Worm (Caenorhabditis elegans): ENCODE measurements around the gene ZK1290.14.
A peak's percentile ranks its signal among the peaks of the same experiment; 100 is the strongest.

Gene ZK1290.14

DNA sequence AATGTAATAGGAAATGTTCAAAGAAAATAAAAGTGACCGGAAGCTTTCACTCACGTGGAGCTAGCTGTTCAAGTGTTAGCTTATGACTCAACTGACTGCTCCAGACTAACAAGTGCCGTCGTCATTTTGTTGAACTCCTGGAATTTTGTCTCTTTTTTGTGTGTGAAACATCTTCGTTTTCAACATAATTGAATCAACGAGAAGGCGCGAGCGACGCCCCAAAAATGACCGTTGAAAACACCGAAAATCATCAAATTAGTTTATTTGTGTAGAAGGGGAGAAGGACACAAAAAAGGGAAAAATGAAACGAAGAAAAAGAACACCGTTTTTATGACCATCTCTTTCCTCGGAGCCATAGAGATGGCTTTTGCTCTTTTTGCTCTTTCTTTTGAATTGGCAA is at the start of gene ZK1290.14:
ZK1290.14 (minus strand) TSS at position 139 of the 400 bp plus-strand sequence.
- no peak for TF ChIP-seq unc-62 (GFP tag; optimal IDR thresholded peaks at IDR 0.05 in 1 of 2)
- no peak for TF ChIP-seq unc-62 (tag; optimal IDR thresholded peaks at IDR 0.05)
- TF ChIP-seq daf-19 (GFP tag; conservative IDR thresholded peaks at IDR 0.05) = no peak
- no peak for TF ChIP-seq Y48G9A.11 (GFP tag; IDR thresholded peaks at IDR 0.05)
- no peak for TF ChIP-seq pha-4 (GFP tag; IDR thresholded peaks at IDR 0.05)
- no peak for TF ChIP-seq pha-4 (tag; optimal IDR thresholded peaks at IDR 0.05)
- no peak for TF ChIP-seq lin-15B (tag; optimal IDR thresholded peaks at IDR 0.05)
- peak; percentile 68 for TF ChIP-seq aha-1 (tag)

DNA sequence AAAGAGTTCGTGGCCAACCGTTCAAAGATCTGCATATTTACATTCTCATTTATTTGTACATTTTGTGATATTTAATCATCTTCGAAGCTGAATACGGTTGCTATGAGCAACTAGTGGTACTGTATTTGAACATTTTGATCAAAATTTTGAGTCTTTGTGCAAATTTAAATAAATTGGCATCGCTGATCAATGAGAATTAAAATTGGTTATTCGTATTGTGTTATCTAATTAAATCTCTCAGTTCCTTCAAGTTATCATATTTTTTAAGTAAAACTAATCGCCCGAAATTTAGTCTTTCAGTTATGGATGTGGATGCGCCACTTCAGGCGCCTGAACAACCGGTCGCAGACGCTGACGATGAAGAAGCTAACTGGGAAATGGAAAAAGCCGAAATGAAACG is 44.0 kb upstream of the ZK1290.14 start, which contains the start of gene npp-21:
npp-21 (plus strand) TSS at position 301 of the 400 bp plus-strand sequence.
- TF ChIP-seq dmd-6 (GFP tag; IDR thresholded peaks at IDR 0.05) = no peak
- TF ChIP-seq lin-29 (GFP tag; IDR thresholded peaks at IDR 0.05) = no peak
- TF ChIP-seq dmd-8 (GFP tag; IDR thresholded peaks at IDR 0.05) = no peak
- no peak for TF ChIP-seq ces-1 (GFP tag; optimal IDR thresholded peaks at IDR 0.05)
- TF ChIP-seq ceh-44 (GFP tag; IDR thresholded peaks at IDR 0.05) = no peak
- no peak for TF ChIP-seq nhr-25 (tag; optimal IDR thresholded peaks at IDR 0.05; ENCODE audit: borderline replicate concordance, insufficient read depth)
- TF ChIP-seq mdt-29 (GFP tag; IDR thresholded peaks at IDR 0.05) = no peak
- TF ChIP-seq ceh-82 (tag; optimal IDR thresholded peaks at IDR 0.05) = no peak

DNA sequence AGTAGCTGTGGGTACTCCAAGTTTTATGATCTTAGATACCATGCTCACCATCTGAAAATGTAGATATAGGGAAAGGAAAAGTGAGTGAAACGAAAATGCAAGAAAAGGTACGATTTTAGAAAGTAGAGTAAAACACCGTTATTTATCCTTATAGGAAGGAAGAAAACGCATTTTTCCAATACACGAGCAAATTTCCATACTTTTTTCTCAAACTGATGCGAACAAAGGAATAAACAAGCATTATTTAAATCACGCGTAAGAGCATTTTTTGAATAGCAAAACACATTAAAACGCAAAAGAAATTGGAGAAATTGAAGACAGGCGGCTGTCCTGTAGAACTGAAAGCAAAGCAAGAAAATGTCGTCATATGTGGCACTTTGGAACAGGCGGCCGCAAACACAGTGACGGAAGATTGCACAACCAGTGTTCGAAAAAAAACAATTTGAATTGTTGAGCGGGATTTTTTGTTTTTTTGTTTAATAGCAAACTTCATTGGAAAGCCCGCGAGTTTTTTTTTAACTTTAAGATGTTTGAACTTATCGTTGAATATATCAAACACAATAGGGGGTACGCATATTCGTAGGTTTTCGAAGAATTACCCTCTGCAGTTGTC is 43.4 kb upstream of the ZK1290.14 start, which contains the start of gene pgam-5:
pgam-5 (minus strand) TSS at position 51 of the 613 bp plus-strand sequence.
- no peak for TF ChIP-seq zag-1 (tag; optimal IDR thresholded peaks at IDR 0.05)
- TF ChIP-seq dpl-1 (GFP tag; optimal IDR thresholded peaks at IDR 0.05) = peak; percentile 30
- TF ChIP-seq mes-2 (tag; optimal IDR thresholded peaks at IDR 0.05; ENCODE audit: poor library complexity, severe bottlenecking) = peak; percentile 40
- TF ChIP-seq saeg-2 (GFP tag; IDR thresholded peaks at IDR 0.05) = no peak

DNA sequence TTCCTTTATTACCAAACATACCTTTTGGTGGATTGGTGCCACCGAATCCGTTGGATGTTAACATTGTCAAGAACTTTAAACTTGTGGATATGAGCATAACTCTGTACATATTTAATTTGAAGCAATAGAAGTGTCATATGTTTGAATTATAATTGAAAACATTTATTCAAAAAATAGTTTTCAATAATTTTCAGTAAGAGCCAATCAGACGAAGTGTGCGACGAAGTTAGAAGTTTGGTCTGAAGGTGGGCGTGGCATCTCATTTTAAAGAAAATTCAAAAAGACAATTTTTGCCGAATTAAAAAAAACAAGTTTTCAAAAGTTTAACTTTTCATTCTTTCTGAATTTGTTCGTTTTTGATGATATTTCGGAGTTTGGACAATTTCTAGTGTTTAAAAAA is 39.4 kb upstream of the ZK1290.14 start, which contains the start of gene syd-1:
syd-1 (minus strand) TSS at position 101 of the 400 bp plus-strand sequence.
- TF ChIP-seq Y5F2A.4 (GFP tag; optimal IDR thresholded peaks at IDR 0.05) = no peak
- TF ChIP-seq dmd-9 (GFP tag; IDR thresholded peaks at IDR 0.05) = no peak
- no peak for TF ChIP-seq sdz-12 (GFP tag; optimal IDR thresholded peaks at IDR 0.05)
- no peak for TF ChIP-seq dpl-1 (GFP tag; optimal IDR thresholded peaks at IDR 0.05)
- TF ChIP-seq mes-2 (tag; optimal IDR thresholded peaks at IDR 0.05; ENCODE audit: poor library complexity, severe bottlenecking) = no peak
- TF ChIP-seq lim-7 (GFP tag; IDR thresholded peaks at IDR 0.05) = no peak
- no peak for TF ChIP-seq hmg-1.1 (GFP tag; IDR thresholded peaks at IDR 0.05)
- TF ChIP-seq snpc-4 (tag; optimal IDR thresholded peaks at IDR 0.05) = no peak
- no peak for TF ChIP-seq lir-3 (tag; optimal IDR thresholded peaks at IDR 0.05)

DNA sequence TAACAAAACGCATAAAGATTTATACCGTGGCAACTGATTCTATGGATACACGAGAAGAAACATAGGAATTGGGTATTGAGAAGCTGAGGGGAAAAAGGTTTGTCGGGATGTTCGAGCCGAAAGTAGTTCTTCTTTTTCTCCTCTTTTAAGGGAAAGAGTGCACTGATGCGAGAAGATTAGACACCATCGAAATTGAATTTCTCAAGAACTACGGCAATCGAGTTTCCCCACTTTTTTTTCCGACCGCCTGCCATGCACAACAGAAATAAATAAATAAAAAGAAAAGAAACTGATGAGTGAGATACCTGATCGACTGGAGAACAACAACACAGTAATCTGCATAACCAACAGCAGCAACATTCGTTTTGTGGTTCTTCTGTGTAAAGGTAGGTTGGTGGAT is 38.9 kb upstream of the ZK1290.14 start:
- peak; percentile 67 for TF ChIP-seq ces-1 (GFP tag; optimal IDR thresholded peaks at IDR 0.05)
- TF ChIP-seq jun-1 (tag; optimal IDR thresholded peaks at IDR 0.05) = no peak
- TF ChIP-seq fkh-10 (GFP tag; optimal IDR thresholded peaks at IDR 0.05) = peak; percentile 61

DNA sequence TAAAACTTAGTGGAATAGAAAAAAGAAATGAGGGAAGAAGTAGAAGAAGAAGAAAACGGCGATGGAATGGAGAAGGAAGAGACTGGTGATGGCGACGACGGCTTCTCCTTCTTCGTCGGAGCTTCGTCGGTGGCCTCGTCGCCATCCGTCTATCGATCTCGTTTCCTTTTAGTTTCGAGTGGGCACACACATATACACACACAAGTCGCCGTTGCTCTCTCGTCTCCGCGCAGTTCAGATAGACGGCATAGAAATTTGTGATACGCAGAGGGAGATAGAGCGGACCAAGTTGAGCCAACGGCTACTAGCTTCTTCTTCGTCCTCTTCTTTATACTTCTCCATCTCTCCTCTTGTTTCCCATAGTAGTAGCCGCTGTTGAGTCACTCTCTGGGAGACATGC is 37.8 kb upstream of the ZK1290.14 start:
- TF ChIP-seq egl-43 (GFP tag; IDR thresholded peaks at IDR 0.05) (0 out of 2 replicates have a peak, but pooled peaks have one; percentile 43), lin-1 (GFP tag; IDR thresholded peaks at IDR 0.05) (no peak), unc-62 (GFP tag; optimal IDR thresholded peaks at IDR 0.05 in 1 of 2) (peak in 1 of 2 experiments; percentile 94), unc-62 (tag; optimal IDR thresholded peaks at IDR 0.05) (no peak), dmd-6 (GFP tag; IDR thresholded peaks at IDR 0.05) (0 out of 2 replicates have a peak, but pooled peaks have one; percentile 12), mep-1 (tag; optimal IDR thresholded peaks at IDR 0.05) (peak; percentile 25), daf-8 (GFP tag; IDR thresholded peaks at IDR 0.05) (no peak), set-16 (GFP tag; IDR thresholded peaks at IDR 0.05) (peak; percentile 54; the same call in 1 of the 2 replicates), ceh-44 (GFP tag; IDR thresholded peaks at IDR 0.05) (no peak), hif-1 (tag; optimal IDR thresholded peaks at IDR 0.05) (no peak), aha-1 (tag) (peak; percentile 94), lin-38 (GFP tag; IDR thresholded peaks at IDR 0.05) (no peak), hmg-1.1 (GFP tag; IDR thresholded peaks at IDR 0.05) (peak; percentile 62), fkh-10 (GFP tag; optimal IDR thresholded peaks at IDR 0.05) (peak; percentile 87), ctbp-1 (GFP tag; IDR thresholded peaks at IDR 0.05) (peak; percentile 72; the same call in 1 of the 2 replicates), mes-2 (tag; optimal IDR thresholded peaks at IDR 0.05; ENCODE audit: poor library complexity, severe bottlenecking) (peak; percentile 3), madf-9 (GFP tag; conservative IDR thresholded peaks at IDR 0.05) (no peak), ceh-20 (GFP tag; IDR thresholded peaks at IDR 0.05) (0 out of 2 replicates have a peak, but pooled peaks have one; percentile 37), mxl-2 (GFP tag; conservative IDR thresholded peaks at IDR 0.05) (no peak)
